Worm (Caenorhabditis elegans): ENCODE measurements around the gene nspg-5.

- TF ChIP-seq elt-3 (tag; optimal IDR thresholded peaks at IDR 0.05): no peak
- TF ChIP-seq mls-2 (tag; optimal IDR thresholded peaks at IDR 0.05): no peak
- TF ChIP-seq sptf-1 (tag; optimal IDR thresholded peaks at IDR 0.05): no peak
- TF ChIP-seq elt-1 (tag; optimal IDR thresholded peaks at IDR 0.05; ENCODE audit: borderline replicate concordance, insufficient read depth): no peak
- no peak for TF ChIP-seq lin-13 (tag; optimal IDR thresholded peaks at IDR 0.05)
- TF ChIP-seq ham-2 (GFP tag; optimal IDR thresholded peaks at IDR 0.05): no peak
- no peak for TF ChIP-seq nhr-237 (tag; optimal IDR thresholded peaks at IDR 0.05)
- TF ChIP-seq ces-1 (GFP tag; optimal IDR thresholded peaks at IDR 0.05): no peak
- TF ChIP-seq snpc-4 (tag; optimal IDR thresholded peaks at IDR 0.05): no peak
- TF ChIP-seq cnd-1 (tag; optimal IDR thresholded peaks at IDR 0.05): no peak
- no peak for TF ChIP-seq nhr-76 (tag; optimal IDR thresholded peaks at IDR 0.05)
- no peak for TF ChIP-seq unc-39 (tag; optimal IDR thresholded peaks at IDR 0.05)
Measured at ce11 chrX:2975421-2975820, 6.4 kb upstream of the nspg-5 start.

All from whole organism, mixed stage, embryonic.